Fruit fly (Drosophila melanogaster): ENCODE measurements around the gene TTLL3A.

The TTLL3A gene

dm6 chr2L:6722822-6723749, 16.9 kb downstream of the TTLL3A start, which contains the start of gene homer (continued):
- TF ChIP-seq CG4360 (GFP tag; IDR thresholded peaks at IDR 0.05) (peak; percentile 99), CG15073 (GFP tag; optimal IDR thresholded peaks at IDR 0.05) (no peak), CG10565 (GFP tag; optimal IDR thresholded peaks at IDR 0.05) (no peak), CG9727 (GFP tag; optimal IDR thresholded peaks at IDR 0.05) (no peak), CG15514 (GFP tag; optimal IDR thresholded peaks at IDR 0.05) (peak; percentile 40), CG14860 (GFP tag; IDR thresholded peaks at IDR 0.05; ENCODE audit: partially characterized antibody) (peak; percentile 96), CG34422 (GFP tag; IDR thresholded peaks at IDR 0.05) (peak; percentile 79; the same call in 2 of the 3 replicates), HLHmδ (GFP tag; optimal IDR thresholded peaks at IDR 0.05) (peak; percentile 85), CG11093 (GFP tag; IDR thresholded peaks at IDR 0.05) (no peak), E2f2 (GFP tag; IDR thresholded peaks at IDR 0.05) (peak; percentile 78; the same call in 1 of the 2 replicates), bcd (GFP tag; optimal IDR thresholded peaks at IDR 0.05) (no peak), eyg (GFP tag; optimal IDR thresholded peaks at IDR 0.05) (no peak), her (GFP tag; optimal IDR thresholded peaks at IDR 0.05) (peak; percentile 1), pb (GFP tag; optimal IDR thresholded peaks at IDR 0.05) (no peak), chinmo (GFP tag; IDR thresholded peaks at IDR 0.05; ENCODE audit: partially characterized antibody) (peak; percentile 92; the same call in 3 of the 4 replicates), CG7372 (GFP tag; IDR thresholded peaks at IDR 0.05) (0 out of 2 replicates have a peak, but pooled peaks have one; percentile 11), C15 (GFP tag; IDR thresholded peaks at IDR 0.05) (no peak), CG13775 (GFP tag; optimal IDR thresholded peaks at IDR 0.05) (no peak), vfl (GFP tag; optimal IDR thresholded peaks at IDR 0.05) (no peak), CG8388 (GFP tag; optimal IDR thresholded peaks at IDR 0.05) (no peak), dysf (GFP tag; IDR thresholded peaks at IDR 0.05) (no peak), crol (GFP tag; IDR thresholded peaks at IDR 0.05) (0 out of 2 replicates have a peak, but pooled peaks have one; percentile 35), ara (GFP tag; IDR thresholded peaks at IDR 0.05) (no peak), nerfin-1 (tag; optimal IDR thresholded peaks at IDR 0.05) (peak; percentile 5), CG9817 (tag; optimal IDR thresholded peaks at IDR 0.05) (no peak), gsb (GFP tag; IDR thresholded peaks at IDR 0.05) (no peak), CG10209 (GFP tag; optimal IDR thresholded peaks at IDR 0.05) (no peak), CG12391 (tag; optimal IDR thresholded peaks at IDR 0.05) (peak; percentile 18), gce (GFP tag; IDR thresholded peaks at IDR 0.05) (no peak), CG14710 (tag; optimal IDR thresholded peaks at IDR 0.05) (peak; percentile 45), Nf-YA (GFP tag; IDR thresholded peaks at IDR 0.05) (no peak), CG6813 (GFP tag; optimal IDR thresholded peaks at IDR 0.05) (no peak), otp (GFP tag; IDR thresholded peaks at IDR 0.05) (0 out of 3 replicates have a peak, but pooled peaks have one; percentile 20), zfh1 (GFP tag; IDR thresholded peaks at IDR 0.05) (no peak), Bgb (GFP tag; IDR thresholded peaks at IDR 0.05; ENCODE audit: partially characterized antibody) (peak; percentile 96), amos (GFP tag; IDR thresholded peaks at IDR 0.05; ENCODE audit: partially characterized antibody) (peak; percentile 95), CG8478 (optimal IDR thresholded peaks at IDR 0.05) (peak; percentile 94), run (tag; optimal IDR thresholded peaks at IDR 0.05) (no peak), Vsx1 (GFP tag; optimal IDR thresholded peaks at IDR 0.05) (peak; percentile 63), exex (tag; optimal IDR thresholded peaks at IDR 0.05) (peak; percentile 14), stwl (tag; optimal IDR thresholded peaks at IDR 0.05) (peak; percentile 67), CG17612 (GFP tag; IDR thresholded peaks at IDR 0.05) (no peak), lab (GFP tag; optimal IDR thresholded peaks at IDR 0.05) (no peak), Rx (GFP tag; IDR thresholded peaks at IDR 0.05) (no peak), ranshi (GFP tag; IDR thresholded peaks at IDR 0.05) (no peak), CG11723 (GFP tag; optimal IDR thresholded peaks at IDR 0.05) (no peak), CG8944 (GFP tag; optimal IDR thresholded peaks at IDR 0.05) (no peak), dmrt11E (tag; optimal IDR thresholded peaks at IDR 0.05) (peak; percentile 4)
